Fruit fly (Drosophila melanogaster): ENCODE measurements around the gene spri.
A peak's percentile ranks its signal among the peaks of the same experiment; 100 is the strongest.

The spri gene

dm6 chrX:10561433-10561832, 23.8 kb downstream of the spri start (continued):
- TF ChIP-seq en (GFP tag; optimal IDR thresholded peaks at IDR 0.05) (no peak), CG10959 (GFP tag; IDR thresholded peaks at IDR 0.05) (no peak), Fer3 (tag; optimal IDR thresholded peaks at IDR 0.05) (peak; percentile 59), ham (GFP tag; IDR thresholded peaks at IDR 0.05) (no peak), CG2202 (tag; optimal IDR thresholded peaks at IDR 0.05) (no peak), CG30403 (GFP tag; optimal IDR thresholded peaks at IDR 0.05) (peak; percentile 56), Atf-2 (GFP tag; optimal IDR thresholded peaks at IDR 0.05) (no peak), Abd-B (GFP tag; optimal IDR thresholded peaks at IDR 0.05) (peak; percentile 53), CG32767 (GFP tag; IDR thresholded peaks at IDR 0.05) (peak; percentile 33; the same call in 1 of the 2 replicates), corto (GFP tag; optimal IDR thresholded peaks at IDR 0.05) (no peak), mirr (GFP tag; optimal IDR thresholded peaks at IDR 0.05) (no peak), CG2712 (tag; optimal IDR thresholded peaks at IDR 0.05) (peak; percentile 65), H15 (GFP tag; IDR thresholded peaks at IDR 0.05) (no peak), CG1529 (GFP tag; optimal IDR thresholded peaks at IDR 0.05) (peak; percentile 11), dmrt11E (tag; optimal IDR thresholded peaks at IDR 0.05) (no peak), CG10209 (GFP tag; optimal IDR thresholded peaks at IDR 0.05) (peak; percentile 49), CG31441 (GFP tag; IDR thresholded peaks at IDR 0.05) (peak; percentile 69), CG4707 (GFP tag; optimal IDR thresholded peaks at IDR 0.05) (no peak), Chrac-16 (GFP tag; optimal IDR thresholded peaks at IDR 0.05) (peak; percentile 28), Fer2 (tag; optimal IDR thresholded peaks at IDR 0.05) (no peak), Atf6 (GFP tag; IDR thresholded peaks at IDR 0.05) (no peak), CG6765 (GFP tag; optimal IDR thresholded peaks at IDR 0.05) (no peak), CG17912 (GFP tag; optimal IDR thresholded peaks at IDR 0.05) (no peak), CG9215 (GFP tag; IDR thresholded peaks at IDR 0.05) (peak; percentile 43), CG9437 (GFP tag; optimal IDR thresholded peaks at IDR 0.05) (peak; percentile 37), gcm (GFP tag; optimal IDR thresholded peaks at IDR 0.05) (peak; percentile 26), phol (tag; optimal IDR thresholded peaks at IDR 0.05) (peak; percentile 66), E2f1 (GFP tag; IDR thresholded peaks at IDR 0.05) (peak; percentile 51), CG13123 (GFP tag; optimal IDR thresholded peaks at IDR 0.05) (no peak), run (tag; optimal IDR thresholded peaks at IDR 0.05) (peak; percentile 24), pnt (GFP tag; optimal IDR thresholded peaks at IDR 0.05) (no peak), CG11085 (GFP tag; IDR thresholded peaks at IDR 0.05) (no peak), dimm (GFP tag; IDR thresholded peaks at IDR 0.05) (no peak), CG3995 (GFP tag; optimal IDR thresholded peaks at IDR 0.05) (no peak), tgo (GFP tag; IDR thresholded peaks at IDR 0.05) (peak; percentile 56; the same call in 2 of the 3 replicates), D19B (GFP tag; optimal IDR thresholded peaks at IDR 0.05) (peak; percentile 36), ewg (GFP tag; optimal IDR thresholded peaks at IDR 0.05) (no peak), Opbp (GFP tag; IDR thresholded peaks at IDR 0.05; ENCODE audit: partially characterized antibody) (no peak), CG4404 (GFP tag; IDR thresholded peaks at IDR 0.05) (no peak), sna (GFP tag; IDR thresholded peaks at IDR 0.05; ENCODE audit: partially characterized antibody) (no peak), Dek (tag; optimal IDR thresholded peaks at IDR 0.05) (peak; percentile 65), CG16815 (GFP tag; optimal IDR thresholded peaks at IDR 0.05) (peak; percentile 2), pan (optimal IDR thresholded peaks at IDR 0.05) (no peak), pan (GFP tag; optimal IDR thresholded peaks at IDR 0.05 in 1 of 2, IDR thresholded peaks at IDR 0.05 in 1 of 2) (peak in 1 of 2 experiments; percentile 64), CG42726 (GFP tag; IDR thresholded peaks at IDR 0.05; ENCODE audit: partially characterized antibody) (no peak), Lhr (GFP tag; optimal IDR thresholded peaks at IDR 0.05) (no peak), CG17186 (GFP tag; optimal IDR thresholded peaks at IDR 0.05) (no peak), bsh (GFP tag; optimal IDR thresholded peaks at IDR 0.05) (peak; percentile 25 to 58), CG11504 (tag; optimal IDR thresholded peaks at IDR 0.05) (peak; percentile 78), z (GFP tag; IDR thresholded peaks at IDR 0.05) (no peak), nau (GFP tag; optimal IDR thresholded peaks at IDR 0.05) (peak; percentile 44)

Measured in whole organism, embryonic.